Fruit fly (Drosophila melanogaster) whole organism, wandering third instar larva: ENCODE results near the gene CG33169.

Source experiments
- Abd-B ChIP-seq: fragments of >200 bp; optimal IDR thresholded peaks from 2 replicates; lab custom pipeline; 2017; ENCODE audit warnings: missing biosample characterization, missing genetic modification characterization
- CG32264 ChIP-seq: fragments of 200-800 bp; sonication (Bioruptor generic); optimal IDR thresholded peaks from 2 replicates; lab custom pipeline; 2016; ENCODE audit warnings: missing biosample characterization, missing genetic modification characterization
- CG9705 ChIP-seq: fragments of 200-800 bp; sonication (Bioruptor generic); optimal IDR thresholded peaks from 2 replicates; lab custom pipeline; 2018; ENCODE audit warnings: missing biosample characterization, mild to moderate bottlenecking, missing genetic modification characterization
- CrebA ChIP-seq: fragments of 200-800 bp; sonication (Bioruptor generic); optimal IDR thresholded peaks from 2 replicates; lab custom pipeline; 2016; ENCODE audit warnings: missing biosample characterization, mild to moderate bottlenecking, missing genetic modification characterization, borderline replicate concordance
- Dfd ChIP-seq: fragments of >200 bp; optimal IDR thresholded peaks from 2 replicates; lab custom pipeline; 2017; ENCODE audit warnings: missing biosample characterization, missing genetic modification characterization
- Dif ChIP-seq: fragments of 200-275, 200-300 bp; sonication (Bioruptor generic); optimal IDR thresholded peaks from 2 replicates; lab custom pipeline; 2018; ENCODE audit warnings: missing biosample characterization, missing genetic modification characterization; ENCODE audit not compliant: partially characterized antibody
- GATAd ChIP-seq: sonication (Bioruptor generic); optimal IDR thresholded peaks from 2 replicates; lab custom pipeline; 2016; ENCODE audit warnings: missing biosample characterization, missing genetic modification characterization
- HLH106 ChIP-seq: fragments of 200-800 bp; optimal IDR thresholded peaks from 3 replicates; lab custom pipeline; 2019; ENCODE audit warnings: missing biosample characterization, mild to moderate bottlenecking, missing genetic modification characterization, moderate library complexity
- Hnf4 ChIP-seq: fragments of 200-800 bp; sonication (Bioruptor generic); optimal IDR thresholded peaks from 2 replicates; lab custom pipeline; 2016; ENCODE audit warnings: missing biosample characterization, mild to moderate bottlenecking, missing genetic modification characterization
- Hr78 ChIP-seq: fragments of >200 bp; optimal IDR thresholded peaks from 2 replicates; lab custom pipeline; 2017; ENCODE audit warnings: missing biosample characterization, missing genetic modification characterization
- Hr83 ChIP-seq: fragments of 200-300 bp; sonication (Bioruptor generic); optimal IDR thresholded peaks from 2 replicates; lab custom pipeline; 2016; ENCODE audit warnings: missing biosample characterization, mild to moderate bottlenecking, missing genetic modification characterization, moderate library complexity; ENCODE audit not compliant: poor library complexity, severe bottlenecking
- Jra ChIP-seq: sonication (Bioruptor generic); optimal IDR thresholded peaks from 2 replicates; lab custom pipeline; 2016; ENCODE audit warnings: missing biosample characterization, missing genetic modification characterization
- Mio ChIP-seq: sonication (Bioruptor generic); optimal IDR thresholded peaks from 2 replicates; lab custom pipeline; 2016; ENCODE audit warnings: missing biosample characterization, missing genetic modification characterization
- Myc ChIP-seq: fragments of >200 bp; optimal IDR thresholded peaks from 2 replicates; lab custom pipeline; 2017
- N ChIP-seq: fragments of >200 bp; optimal IDR thresholded peaks from 2 replicates; lab custom pipeline; 2018; ENCODE audit warnings: missing biosample characterization, missing external identifiers, missing genetic modification characterization
- OdsH ChIP-seq: fragments of 200-800 bp; sonication (Bioruptor generic); optimal IDR thresholded peaks from 2 replicates; lab custom pipeline; 2016; ENCODE audit warnings: missing biosample characterization, mild to moderate bottlenecking, missing genetic modification characterization
- Rel ChIP-seq, 2 experiments: fragments of 200-800 bp; sonication (Bioruptor generic) in 1 of 2; optimal IDR thresholded peaks; 2 replicates in 1 of 2; 3 replicates in 1 of 2; lab custom pipeline; 2016 to 2019; ENCODE audit warnings: mild to moderate bottlenecking in 2 of 2, missing biosample characterization in 2 of 2, missing genetic modification characterization in 2 of 2, moderate library complexity in 1 of 2
- Sp1 ChIP-seq: fragments of 200-800 bp; sonication (Bioruptor generic); optimal IDR thresholded peaks from 3 replicates; lab custom pipeline; 2019; ENCODE audit warnings: missing biosample characterization, mild to moderate bottlenecking, missing genetic modification characterization, moderate library complexity
- Vsx2 ChIP-seq: fragments of 200-300, 225-300 bp; sonication (Bioruptor generic); optimal IDR thresholded peaks from 2 replicates; lab custom pipeline; 2018; ENCODE audit warnings: missing biosample characterization, missing genetic modification characterization; ENCODE audit not compliant: partially characterized antibody
- br ChIP-seq: fragments of 200-800 bp; sonication (Bioruptor generic); optimal IDR thresholded peaks from 2 replicates; lab custom pipeline; 2016; ENCODE audit warnings: missing biosample characterization, missing genetic modification characterization
- brk ChIP-seq: fragments of 200-800 bp; sonication (Bioruptor generic); optimal IDR thresholded peaks from 2 replicates; lab custom pipeline; 2016; ENCODE audit warnings: missing biosample characterization, mild to moderate bottlenecking, missing genetic modification characterization
- dl ChIP-seq, 2 experiments: fragments of 175-275, 200-275 bp in 1 of 2; fragments of 200-275 bp in 1 of 2; sonication (Bioruptor generic); optimal IDR thresholded peaks; lab custom pipeline; 2018; ENCODE audit warnings: mild to moderate bottlenecking in 2 of 2, missing biosample characterization in 2 of 2, missing genetic modification characterization in 2 of 2, moderate library complexity in 2 of 2; ENCODE audit not compliant: partially characterized antibody in 2 of 2, insufficient read depth in 1 of 2
- dmrt93B ChIP-seq: fragments of 200-800 bp; sonication (Bioruptor generic); optimal IDR thresholded peaks from 2 replicates; lab custom pipeline; 2018; ENCODE audit warnings: missing biosample characterization, mild to moderate bottlenecking, missing genetic modification characterization
- dsf ChIP-seq: sonication (Bioruptor generic); optimal IDR thresholded peaks from 2 replicates; lab custom pipeline; 2016; ENCODE audit warnings: missing biosample characterization, missing genetic modification characterization, borderline replicate concordance
- ey ChIP-seq: fragments of 200-800 bp; sonication (Bioruptor generic); optimal IDR thresholded peaks from 2 replicates; lab custom pipeline; 2016; ENCODE audit warnings: missing biosample characterization, missing genetic modification characterization
- foxo ChIP-seq, 2 experiments: fragments of 200-800 bp; sonication (Bioruptor generic); optimal IDR thresholded peaks; 2 replicates in 1 of 2; 3 replicates in 1 of 2; lab custom pipeline; 2016 to 2017; ENCODE audit warnings: missing biosample characterization in 2 of 2, missing genetic modification characterization in 2 of 2
- fru ChIP-seq: fragments of 200-800 bp; sonication (Bioruptor generic); optimal IDR thresholded peaks from 3 replicates; lab custom pipeline; 2016; ENCODE audit warnings: missing biosample characterization, mild to moderate bottlenecking, missing genetic modification characterization
- h ChIP-seq: fragments of 200-800 bp; sonication (Bioruptor generic); optimal IDR thresholded peaks from 3 replicates; lab custom pipeline; 2016; ENCODE audit warnings: missing biosample characterization, mild to moderate bottlenecking, missing genetic modification characterization
- jim ChIP-seq: fragments of 175-275, 200-325 bp; sonication (Bioruptor generic); optimal IDR thresholded peaks from 2 replicates; lab custom pipeline; 2016; ENCODE audit warnings: missing biosample characterization, mild to moderate bottlenecking, missing genetic modification characterization
- lola ChIP-seq: fragments of >200 bp; optimal IDR thresholded peaks from 2 replicates; lab custom pipeline; 2017; ENCODE audit warnings: missing biosample characterization, missing genetic modification characterization
- pan ChIP-seq: fragments of >200 bp; optimal IDR thresholded peaks from 2 replicates; lab custom pipeline; 2017
- psq ChIP-seq: fragments of 200-800 bp; sonication (Bioruptor generic); optimal IDR thresholded peaks from 3 replicates; lab custom pipeline; 2017; ENCODE audit warnings: missing biosample characterization, mild to moderate bottlenecking, missing genetic modification characterization, moderate library complexity
- rgr ChIP-seq: fragments of 200-800 bp; sonication (Bioruptor generic); optimal IDR thresholded peaks from 3 replicates; lab custom pipeline; 2016; ENCODE audit warnings: missing biosample characterization, mild to moderate bottlenecking, missing genetic modification characterization
- sage ChIP-seq: fragments of 200-800 bp; sonication (Bioruptor generic); optimal IDR thresholded peaks from 2 replicates; lab custom pipeline; 2016; ENCODE audit warnings: missing biosample characterization, mild to moderate bottlenecking, missing genetic modification characterization
- sv ChIP-seq: fragments of 200-800 bp; sonication (Bioruptor generic); optimal IDR thresholded peaks from 3 replicates; lab custom pipeline; 2016; ENCODE audit warnings: missing biosample characterization, missing genetic modification characterization
- tai ChIP-seq: sonication (Bioruptor generic); optimal IDR thresholded peaks from 2 replicates; lab custom pipeline; 2016; ENCODE audit warnings: missing biosample characterization, missing genetic modification characterization
- usp ChIP-seq: fragments of >200 bp; optimal IDR thresholded peaks from 2 replicates; lab custom pipeline; 2017; ENCODE audit warnings: missing biosample characterization, missing genetic modification characterization
- woc ChIP-seq: sonication (Bioruptor generic); optimal IDR thresholded peaks from 2 replicates; lab custom pipeline; 2016; ENCODE audit warnings: missing biosample characterization, mild to moderate bottlenecking, missing genetic modification characterization

The CG33169 gene

dm6 chr3L:22871030-22871844, 7.6 kb downstream of the CG33169 start:
- no peak for TF ChIP-seq GATAd (GFP tag; lab: Kevin White, UChicago)
- TF ChIP-seq Vsx2 (GFP tag; lab: Kevin White, UChicago), result no peak
- no peak for TF ChIP-seq Hr78
- peak in 1 of 2 experiments; percentile 26 for TF ChIP-seq foxo (GFP tag; optimal IDR thresholded peaks at IDR 0.05; lab: Kevin White, UChicago)
- no peak for TF ChIP-seq lola
- TF ChIP-seq CrebA (GFP tag; lab: Kevin White, UChicago), result no peak
- TF ChIP-seq usp (GFP tag; lab: Kevin White, UChicago), result no peak
- TF ChIP-seq Dif (GFP tag; lab: Kevin White, UChicago), result no peak
- no peak for TF ChIP-seq Hr83
- TF ChIP-seq CG32264 (GFP tag; lab: Kevin White, UChicago), result no peak
- TF ChIP-seq pan (lab: Kevin White, UChicago), result no peak
- TF ChIP-seq Jra (GFP tag; lab: Kevin White, UChicago), result no peak
- TF ChIP-seq Mio (GFP tag; lab: Kevin White, UChicago), result no peak
- TF ChIP-seq woc, result no peak
- TF ChIP-seq OdsH (GFP tag; lab: Kevin White, UChicago), result no peak
- TF ChIP-seq sv, result no peak
- TF ChIP-seq fru, result no peak
- TF ChIP-seq Sp1 (GFP tag; lab: Kevin White, UChicago), result peak; percentile 2
- TF ChIP-seq Myc, result peak; percentile 60
- TF ChIP-seq sage (GFP tag; lab: Kevin White, UChicago), result no peak
- peak; percentile 3 for TF ChIP-seq HLH106 (tag; lab: Kevin White, UChicago)
- no peak for TF ChIP-seq tai (GFP tag; lab: Kevin White, UChicago)
- no peak for TF ChIP-seq Rel (GFP tag; optimal IDR thresholded peaks at IDR 0.05; lab: Kevin White, UChicago)
- TF ChIP-seq Rel (tag; optimal IDR thresholded peaks at IDR 0.05; lab: Kevin White, UChicago), result no peak
- TF ChIP-seq N (GFP tag; lab: Kevin White, UChicago), result peak; percentile 37
- TF ChIP-seq dsf, result no peak
- no peak for TF ChIP-seq Abd-B (GFP tag; lab: Kevin White, UChicago)
- peak; percentile 74 for TF ChIP-seq psq (GFP tag; lab: Kevin White, UChicago)
- TF ChIP-seq ey, result no peak
- TF ChIP-seq dmrt93B, result no peak
- peak; percentile 33 for TF ChIP-seq h
- no peak for TF ChIP-seq dl (GFP tag; optimal IDR thresholded peaks at IDR 0.05; lab: Kevin White, UChicago; ENCODE audit: insufficient read depth in 1 of 2, partially characterized antibody in 2 of 2)
- no peak for TF ChIP-seq Dfd (GFP tag; lab: Kevin White, UChicago)
- TF ChIP-seq Hnf4 (GFP tag; lab: Kevin White, UChicago), result peak; percentile 42
- TF ChIP-seq jim (GFP tag; lab: Kevin White, UChicago), result no peak
- no peak for TF ChIP-seq CG9705
- TF ChIP-seq br (GFP tag; lab: Kevin White, UChicago), result peak; percentile 9
- peak; percentile 49 for TF ChIP-seq brk
- TF ChIP-seq rgr (GFP tag; lab: Kevin White, UChicago), result no peak
- TF ChIP-seq, all 38 proteins: peak for 10

dm6 chr3L:22871845-22872361, 8.2 kb downstream of the CG33169 start, which contains the start of the genes CG11109 and Arf1:
Gene CG11109 (plus strand): TSS chr3L:22872200.
Gene Arf1 (minus strand): TSS chr3L:22872231.
- TF ChIP-seq Hr83 (peak; percentile 60), fru (peak; percentile 63), Jra (GFP tag; lab: Kevin White, UChicago) (peak; percentile 48), rgr (GFP tag; lab: Kevin White, UChicago) (peak; percentile 16), Myc (peak; percentile 44), foxo (GFP tag; optimal IDR thresholded peaks at IDR 0.05; lab: Kevin White, UChicago) (no peak), Hr78 (no peak), Rel (GFP tag; optimal IDR thresholded peaks at IDR 0.05; lab: Kevin White, UChicago) (no peak), Rel (tag; optimal IDR thresholded peaks at IDR 0.05; lab: Kevin White, UChicago) (peak; percentile 40), Sp1 (GFP tag; lab: Kevin White, UChicago) (peak; percentile 36), CrebA (GFP tag; lab: Kevin White, UChicago) (no peak)
- TF ChIP-seq, all 38 proteins: peak for 7
